Fruit fly (Drosophila melanogaster) whole organism, prepupa: ENCODE results near the gene CG6330.

Experiments
- Blimp-1 ChIP-seq: fragments of 200-800 bp; sonication (Bioruptor generic); optimal IDR thresholded peaks from 3 replicates; lab custom pipeline; 2017; ENCODE audit warnings: missing biosample characterization, missing genetic modification characterization, mild to moderate bottlenecking, moderate library complexity, missing genetic modification reagents
- CG10631 ChIP-seq: fragments of 200-800 bp; sonication (Bioruptor generic); optimal IDR thresholded peaks from 2 replicates; lab custom pipeline; 2016; ENCODE audit warnings: missing biosample characterization, missing genetic modification characterization
- CG10669 ChIP-seq: fragments of 200-800 bp; sonication (Bioruptor generic); optimal IDR thresholded peaks from 3 replicates; lab custom pipeline; 2018; ENCODE audit warnings: missing biosample characterization, mild to moderate bottlenecking, missing genetic modification characterization, moderate library complexity
- CG11294 ChIP-seq: fragments of 200-800 bp; sonication (Bioruptor generic); IDR thresholded peaks from 2 replicates; pipeline ENCODE4 v1.3.6; 2022; ENCODE audit warnings: missing biosample characterization, missing genetic modification characterization
- CG11902 ChIP-seq: fragments of 200-800 bp; sonication (Bioruptor generic); optimal IDR thresholded peaks from 3 replicates; lab custom pipeline; 2016; ENCODE audit warnings: missing biosample characterization, missing genetic modification characterization
- CG15336 ChIP-seq: fragments of 200-800 bp; sonication (Bioruptor generic); IDR thresholded peaks from 2 replicates; pipeline ENCODE4 v1.3.6; 2022; ENCODE audit warnings: missing biosample characterization, missing genetic modification characterization
- CG1621 ChIP-seq: fragments of 200-800 bp; sonication (Bioruptor generic); optimal IDR thresholded peaks from 3 replicates; lab custom pipeline; 2018; ENCODE audit warnings: missing biosample characterization, mild to moderate bottlenecking, missing genetic modification characterization
- CG16779 ChIP-seq: fragments of 200-800 bp; sonication (Bioruptor generic); optimal IDR thresholded peaks from 3 replicates; lab custom pipeline; 2017; ENCODE audit warnings: missing biosample characterization, mild to moderate bottlenecking, missing genetic modification characterization
- CG3032 ChIP-seq: fragments of 200-800 bp; optimal IDR thresholded peaks from 2 replicates; lab custom pipeline; 2019; ENCODE audit warnings: missing biosample characterization, mild to moderate bottlenecking, missing genetic modification characterization, moderate library complexity
- CG32006 ChIP-seq: fragments of 200-800 bp; sonication (Bioruptor generic); optimal IDR thresholded peaks from 3 replicates; lab custom pipeline; 2017; ENCODE audit warnings: missing biosample characterization, mild to moderate bottlenecking, missing genetic modification characterization
- CG34406 ChIP-seq: fragments of 200-800 bp; sonication (Bioruptor generic); optimal IDR thresholded peaks from 3 replicates; lab custom pipeline; 2016; ENCODE audit warnings: missing biosample characterization, missing genetic modification characterization
- CG3919 ChIP-seq: fragments of 200-800 bp; sonication (Bioruptor generic); optimal IDR thresholded peaks from 3 replicates; lab custom pipeline; 2016; ENCODE audit warnings: missing biosample characterization, missing genetic modification characterization
- CG4318 ChIP-seq: fragments of 200-800 bp; sonication (Bioruptor generic); optimal IDR thresholded peaks from 3 replicates; lab custom pipeline; 2017; ENCODE audit warnings: missing biosample characterization, mild to moderate bottlenecking, missing genetic modification characterization
- CG6163 ChIP-seq: fragments of 200-800 bp; sonication (Bioruptor generic); IDR thresholded peaks from 3 replicates; pipeline ENCODE4 v1.3.6; 2022; ENCODE audit warnings: missing biosample characterization, missing genetic modification characterization
- CG6276 ChIP-seq: fragments of 200-800 bp; sonication (Bioruptor generic); optimal IDR thresholded peaks from 2 replicates; lab custom pipeline; 2017; ENCODE audit warnings: missing biosample characterization, mild to moderate bottlenecking, missing genetic modification characterization
- CG6792 ChIP-seq: fragments of 200-800 bp; sonication (Bioruptor generic); optimal IDR thresholded peaks from 3 replicates; lab custom pipeline; 2016; ENCODE audit warnings: missing biosample characterization, missing genetic modification characterization
- CG6808 ChIP-seq: fragments of 200-800 bp; sonication (Bioruptor generic); optimal IDR thresholded peaks from 3 replicates; lab custom pipeline; 2017; ENCODE audit warnings: missing biosample characterization, missing genetic modification characterization, mild to moderate bottlenecking, moderate library complexity, missing genetic modification reagents
- CG7368 ChIP-seq: fragments of 200-800 bp; sonication (Bioruptor generic); optimal IDR thresholded peaks from 3 replicates; lab custom pipeline; 2016; ENCODE audit warnings: missing biosample characterization, missing genetic modification characterization
- CG8119 ChIP-seq: fragments of 200-800 bp; sonication (Bioruptor generic); IDR thresholded peaks from 3 replicates; pipeline ENCODE4 v1.3.6; 2022; ENCODE audit warnings: missing biosample characterization, missing genetic modification characterization
- CG8319 ChIP-seq: fragments of 200-800 bp; sonication (Bioruptor generic); optimal IDR thresholded peaks from 3 replicates; lab custom pipeline; 2016; ENCODE audit warnings: missing biosample characterization, missing genetic modification characterization
- CG8632 ChIP-seq: fragments of 200-800 bp; sonication (Bioruptor generic); optimal IDR thresholded peaks from 3 replicates; lab custom pipeline; 2016; ENCODE audit warnings: missing biosample characterization, missing genetic modification characterization
- CG9139 ChIP-seq: fragments of 200-800 bp; sonication (Bioruptor generic); optimal IDR thresholded peaks from 3 replicates; lab custom pipeline; 2017; ENCODE audit warnings: missing biosample characterization, mild to moderate bottlenecking, missing genetic modification characterization
- Eip75B ChIP-seq: fragments of 200-800 bp; sonication (Bioruptor generic); optimal IDR thresholded peaks from 3 replicates; lab custom pipeline; 2016; ENCODE audit warnings: missing biosample characterization, missing genetic modification characterization
- Eip78C ChIP-seq: fragments of 200-800 bp; sonication (Bioruptor generic); peaks from one replicate; lab custom pipeline; 2016; ENCODE audit warnings: missing biosample characterization, missing genetic modification characterization
- Ets21C ChIP-seq: fragments of 200-800 bp; sonication (Bioruptor generic); optimal IDR thresholded peaks from 3 replicates; lab custom pipeline; 2016; ENCODE audit warnings: missing biosample characterization, missing genetic modification characterization
- Ets96B ChIP-seq: fragments of 200-800 bp; optimal IDR thresholded peaks from 2 replicates; lab custom pipeline; 2019; ENCODE audit warnings: missing biosample characterization, mild to moderate bottlenecking, missing genetic modification characterization, moderate library complexity
- Hr38 ChIP-seq: sonication (Bioruptor generic); optimal IDR thresholded peaks from 2 replicates; lab custom pipeline; 2016; ENCODE audit warnings: missing biosample characterization, missing genetic modification characterization
- Hr39 ChIP-seq: fragments of 200-800 bp; sonication (Bioruptor generic); optimal IDR thresholded peaks from 2 replicates; lab custom pipeline; 2016; ENCODE audit warnings: missing biosample characterization, missing genetic modification characterization
- Hr4 ChIP-seq: fragments of 200-800 bp; sonication (Bioruptor generic); optimal IDR thresholded peaks from 3 replicates; lab custom pipeline; 2016; ENCODE audit warnings: missing biosample characterization, missing genetic modification characterization
- Lpt ChIP-seq: fragments of 200-800 bp; sonication (Bioruptor generic); optimal IDR thresholded peaks from 3 replicates; lab custom pipeline; 2016; ENCODE audit warnings: missing biosample characterization, missing genetic modification characterization
- Met ChIP-seq: fragments of 200-800 bp; sonication (Bioruptor generic); optimal IDR thresholded peaks from 3 replicates; lab custom pipeline; 2016; ENCODE audit warnings: missing biosample characterization, missing genetic modification characterization
- Smox ChIP-seq: fragments of 200-800 bp; sonication (Bioruptor generic); optimal IDR thresholded peaks from 3 replicates; lab custom pipeline; 2016; ENCODE audit warnings: missing biosample characterization, missing genetic modification characterization
- Sox102F ChIP-seq: fragments of 200-800 bp; sonication (Bioruptor generic); optimal IDR thresholded peaks from 2 replicates; lab custom pipeline; 2016; ENCODE audit warnings: missing biosample characterization, mild to moderate bottlenecking, missing genetic modification characterization
- Sox14 ChIP-seq: fragments of 200-800 bp; sonication (Bioruptor generic); optimal IDR thresholded peaks from 3 replicates; lab custom pipeline; 2016; ENCODE audit warnings: missing biosample characterization, missing genetic modification characterization
- Sox15 ChIP-seq: fragments of 200-800 bp; sonication (Bioruptor generic); optimal IDR thresholded peaks from 3 replicates; lab custom pipeline; 2016; ENCODE audit warnings: missing biosample characterization, missing genetic modification characterization
- acj6 ChIP-seq: fragments of 200-800 bp; sonication (Bioruptor generic); optimal IDR thresholded peaks from 3 replicates; lab custom pipeline; 2016; ENCODE audit warnings: missing biosample characterization, missing genetic modification characterization
- cyc ChIP-seq: fragments of 200-800 bp; sonication (Bioruptor generic); optimal IDR thresholded peaks from 3 replicates; lab custom pipeline; 2016; ENCODE audit warnings: missing biosample characterization, missing genetic modification characterization
- dac ChIP-seq: fragments of 200-800 bp; sonication (Bioruptor generic); optimal IDR thresholded peaks from 2 replicates; lab custom pipeline; 2017; ENCODE audit warnings: missing biosample characterization, mild to moderate bottlenecking, missing genetic modification characterization
- dsx ChIP-seq: fragments of 200-800 bp; optimal IDR thresholded peaks from 3 replicates; lab custom pipeline; 2019; ENCODE audit warnings: missing biosample characterization, mild to moderate bottlenecking, missing genetic modification characterization, moderate library complexity; ENCODE audit not compliant: poor library complexity, severe bottlenecking
- eg ChIP-seq: fragments of 200-800 bp; sonication (Bioruptor generic); IDR thresholded peaks from 3 replicates; pipeline ENCODE4 v1.3.6; 2022; ENCODE audit warnings: missing biosample characterization, missing genetic modification characterization
- esn ChIP-seq: fragments of 200-800 bp; sonication (Bioruptor generic); optimal IDR thresholded peaks from 2 replicates; lab custom pipeline; 2016; ENCODE audit warnings: missing biosample characterization, mild to moderate bottlenecking, missing genetic modification characterization, moderate library complexity
- fd59A ChIP-seq: fragments of 200-800 bp; sonication (Bioruptor generic); optimal IDR thresholded peaks from 2 replicates; lab custom pipeline; 2017; ENCODE audit warnings: missing biosample characterization, mild to moderate bottlenecking, missing genetic modification characterization, missing genetic modification reagents
- fkh ChIP-seq: fragments of 200-800 bp; sonication (Bioruptor generic); optimal IDR thresholded peaks from 3 replicates; lab custom pipeline; 2017; ENCODE audit warnings: missing biosample characterization, mild to moderate bottlenecking, missing genetic modification characterization, moderate library complexity
- lz ChIP-seq: fragments of 200-800 bp; sonication (Bioruptor generic); optimal IDR thresholded peaks from 3 replicates; lab custom pipeline; 2016; ENCODE audit warnings: missing biosample characterization, missing genetic modification characterization
- net ChIP-seq: fragments of 200-800 bp; sonication (Bioruptor generic); optimal IDR thresholded peaks from 3 replicates; lab custom pipeline; 2016; ENCODE audit warnings: missing biosample characterization, missing genetic modification characterization
- pdm3 ChIP-seq: fragments of 200-800 bp; sonication (Bioruptor generic); optimal IDR thresholded peaks from 3 replicates; lab custom pipeline; 2016; ENCODE audit warnings: missing biosample characterization, missing genetic modification characterization
- salr ChIP-seq, 2 experiments: fragments of 200-800 bp; sonication (Bioruptor generic); optimal IDR thresholded peaks; 3 replicates each; lab custom pipeline; 2016 to 2018; ENCODE audit warnings: missing biosample characterization in 2 of 2, missing genetic modification characterization in 2 of 2, mild to moderate bottlenecking in 1 of 2
- ss ChIP-seq, 2 experiments: fragments of 200-800 bp; sonication (Bioruptor generic); optimal IDR thresholded peaks; 2 replicates in 1 of 2; 3 replicates in 1 of 2; lab custom pipeline; 2017 to 2018; ENCODE audit warnings: mild to moderate bottlenecking in 2 of 2, missing biosample characterization in 2 of 2, missing genetic modification characterization in 2 of 2, moderate library complexity in 1 of 2
- svp ChIP-seq: fragments of 200-800 bp; sonication (Bioruptor generic); peaks from one replicate; lab custom pipeline; 2016; ENCODE audit warnings: missing biosample characterization, missing genetic modification characterization
- topi ChIP-seq: fragments of 200-800 bp; sonication (Bioruptor generic); optimal IDR thresholded peaks from 3 replicates; lab custom pipeline; 2016; ENCODE audit warnings: missing biosample characterization, missing genetic modification characterization
- vri ChIP-seq: fragments of 200-800 bp; sonication (Bioruptor generic); optimal IDR thresholded peaks from 3 replicates; lab custom pipeline; 2016; ENCODE audit warnings: missing biosample characterization, mild to moderate bottlenecking, missing genetic modification characterization

Gene CG6330

dm6 chr3R:26968823-26969638 is 10.7 kb upstream of the CG6330 start:
- TF ChIP-seq CG10631 (GFP tag; lab: Kevin White, UChicago) (peak; percentile 27), CG8119 (GFP tag; lab: Robert Waterston, UW) (peak; percentile 75), salr (GFP tag; optimal IDR thresholded peaks at IDR 0.05; lab: Kevin White, UChicago) (no peak), CG6808 (GFP tag; lab: Kevin White, UChicago) (no peak), Sox102F (GFP tag; lab: Kevin White, UChicago) (no peak), CG6792 (GFP tag; lab: Kevin White, UChicago) (no peak), CG3919 (GFP tag; lab: Kevin White, UChicago) (no peak), lz (GFP tag; lab: Kevin White, UChicago) (no peak), CG9139 (GFP tag; lab: Kevin White, UChicago) (no peak), Eip75B (no peak), CG11294 (no peak), pdm3 (GFP tag; lab: Kevin White, UChicago) (no peak), Sox14 (GFP tag; lab: Kevin White, UChicago) (no peak), dac (no peak), Hr38 (no peak), CG3032 (no peak), CG32006 (GFP tag; lab: Kevin White, UChicago) (no peak), Ets96B (tag; lab: Kevin White, UChicago) (no peak), Hr39 (GFP tag; lab: Kevin White, UChicago) (no peak), CG11902 (GFP tag; lab: Kevin White, UChicago) (no peak), Lpt (GFP tag; lab: Kevin White, UChicago) (no peak), fkh (GFP tag; lab: Kevin White, UChicago) (peak; percentile 38), CG15336 (GFP tag; lab: Robert Waterston, UW) (peak; percentile 61; the same call in 1 of the 2 replicates), Met (GFP tag; lab: Kevin White, UChicago) (no peak), acj6 (no peak), vri (GFP tag; lab: Kevin White, UChicago) (peak; percentile 36), esn (GFP tag; lab: Kevin White, UChicago) (peak; percentile 37), CG1621 (tag; lab: Kevin White, UChicago) (no peak), Sox15 (no peak), svp (peak; percentile 28), CG8632 (GFP tag; lab: Kevin White, UChicago) (peak; percentile 28), CG16779 (no peak), dsx (no peak), fd59A (GFP tag; lab: Kevin White, UChicago) (no peak), CG4318 (GFP tag; lab: Kevin White, UChicago) (no peak), CG6276 (GFP tag; lab: Kevin White, UChicago) (peak; percentile 30), topi (no peak), net (no peak), Ets21C (GFP tag; lab: Kevin White, UChicago) (no peak), eg (GFP tag; lab: Robert Waterston, UW) (no peak), Blimp-1 (GFP tag; lab: Kevin White, UChicago) (no peak), Hr4 (no peak), CG6163 (GFP tag; lab: Robert Waterston, UW) (peak; percentile 65; the same call in 2 of the 3 replicates), ss (GFP tag; optimal IDR thresholded peaks at IDR 0.05; lab: Kevin White, UChicago) (peak in 1 of 2 experiments; percentile 10), Smox (GFP tag; lab: Kevin White, UChicago) (no peak), CG10669 (GFP tag; lab: Kevin White, UChicago) (no peak), Eip78C (GFP tag; lab: Kevin White, UChicago) (peak; percentile 83), CG7368 (GFP tag; lab: Kevin White, UChicago) (no peak), CG8319 (GFP tag; lab: Kevin White, UChicago) (peak; percentile 3), CG34406 (GFP tag; lab: Kevin White, UChicago) (peak; percentile 1), cyc (no peak)
